Fruit fly (Drosophila melanogaster) whole organism, adult: ENCODE measurements around the gene Drsl5.

Experiments used
- CG33017 ChIP-seq: fragments of 200-800 bp; sonication (Bioruptor generic); optimal IDR thresholded peaks from 2 replicates; lab custom pipeline; 2018; ENCODE audit warnings: missing biosample characterization, mild to moderate bottlenecking, missing genetic modification characterization, moderate library complexity
- CG5204 ChIP-seq: fragments of 200-800 bp; sonication (Bioruptor generic); optimal IDR thresholded peaks from 2 replicates; lab custom pipeline; 2016; ENCODE audit warnings: missing biosample characterization, missing genetic modification characterization
- CG7101 ChIP-seq: fragments of 200-800 bp; sonication (Bioruptor generic); optimal IDR thresholded peaks from 2 replicates; lab custom pipeline; 2018; ENCODE audit warnings: missing biosample characterization, mild to moderate bottlenecking, missing genetic modification characterization, moderate library complexity
- Clk ChIP-seq: fragments of 200-800 bp; sonication (Bioruptor generic); optimal IDR thresholded peaks from 2 replicates; lab custom pipeline; 2017; ENCODE audit warnings: missing biosample characterization, missing genetic modification characterization
- Crg-1 ChIP-seq: fragments of 200-800 bp; sonication (Bioruptor generic); optimal IDR thresholded peaks from 2 replicates; lab custom pipeline; 2016; ENCODE audit warnings: missing biosample characterization, missing genetic modification characterization
- Hr96 ChIP-seq: fragments of 200-800 bp; sonication (Bioruptor generic); optimal IDR thresholded peaks from 2 replicates; lab custom pipeline; 2016; ENCODE audit warnings: missing biosample characterization, missing genetic modification characterization
- Mnt ChIP-seq: fragments of 200-800 bp; sonication (Bioruptor generic); optimal IDR thresholded peaks from 2 replicates; lab custom pipeline; 2016; ENCODE audit warnings: missing biosample characterization, mild to moderate bottlenecking, missing genetic modification characterization
- pad ChIP-seq: fragments of 200-800 bp; sonication (Bioruptor generic); optimal IDR thresholded peaks from 3 replicates; lab custom pipeline; 2017; ENCODE audit warnings: missing biosample characterization, missing genetic modification characterization, mild to moderate bottlenecking, moderate library complexity, missing genetic modification reagents
- tj ChIP-seq: fragments of 200-800 bp; sonication (Bioruptor generic); optimal IDR thresholded peaks from 3 replicates; lab custom pipeline; 2017; ENCODE audit warnings: missing biosample characterization, mild to moderate bottlenecking, missing genetic modification characterization, moderate library complexity

- no peak for TF ChIP-seq CG33017 (tag; lab: Kevin White, UChicago)
- TF ChIP-seq CG5204: no peak
- no peak for TF ChIP-seq Hr96 (GFP tag; lab: Kevin White, UChicago)
- no peak for TF ChIP-seq CG7101 (tag; lab: Kevin White, UChicago)
- no peak for TF ChIP-seq Mnt
- TF ChIP-seq tj (GFP tag; lab: Kevin White, UChicago): no peak
- TF ChIP-seq Crg-1 (GFP tag; lab: Kevin White, UChicago): no peak
- no peak for TF ChIP-seq Clk (GFP tag; lab: Kevin White, UChicago)
- TF ChIP-seq pad: no peak
These were observed 18.2 kb downstream of the Drsl5 start, which contains the start of gene CG14969 for dm6 chr3L:3334784-3335183.
